Worm (Caenorhabditis elegans) whole organism, midembryonic: ENCODE measurements around the gene mes-6.

Source experiments
- T22C8.4 ChIP-seq: fragments of 200-800 bp; sonication (Bioruptor generic); IDR thresholded peaks from 2 replicates; pipeline ENCODE4 v1.3.6; 2022; ENCODE audit warnings: missing genetic modification characterization, missing compliant biosample characterization
- cog-1 ChIP-seq: sonication (generic microtip); optimal IDR thresholded peaks from 2 replicates; lab custom pipeline; 2016; ENCODE audit warnings: missing genetic modification characterization, missing compliant biosample characterization
- flt-1 ChIP-seq: fragments of 200-800 bp; sonication (Bioruptor generic); IDR thresholded peaks from 2 replicates; pipeline ENCODE4 v1.3.6; 2022; ENCODE audit warnings: missing genetic modification characterization, missing compliant biosample characterization
- klf-2 ChIP-seq: fragments of 200-800 bp; sonication (Bioruptor generic); conservative IDR thresholded peaks from 2 replicates; pipeline ENCODE4 v1.3.6; 2022; ENCODE audit warnings: missing genetic modification reagents, missing genetic modification characterization, missing compliant biosample characterization
- med-1 ChIP-seq: sonication (generic microtip); optimal IDR thresholded peaks from 2 replicates; lab custom pipeline; 2017; ENCODE audit warnings: missing genetic modification characterization, mild to moderate bottlenecking, missing compliant biosample characterization, antibody characterized with exemption, missing genetic modification reagents; ENCODE audit not compliant: insufficient read depth
- tab-1 ChIP-seq: fragments of 200-800 bp; sonication (Bioruptor generic); IDR thresholded peaks from 2 replicates; pipeline ENCODE4 v1.3.6; 2022; ENCODE audit warnings: missing genetic modification characterization, missing compliant biosample characterization
- ztf-23 ChIP-seq: fragments of 200-800 bp; sonication (Bioruptor generic); IDR thresholded peaks from 2 replicates; pipeline ENCODE4 v1.3.6; 2022; ENCODE audit warnings: missing genetic modification reagents, missing genetic modification characterization, missing compliant biosample characterization
- ztf-29 ChIP-seq: fragments of 200-800 bp; sonication (Bioruptor generic); IDR thresholded peaks from 2 replicates; pipeline ENCODE4 v1.3.6; 2022; ENCODE audit warnings: missing genetic modification reagents, missing genetic modification characterization, missing compliant biosample characterization

ce11 chrIV:8527598-8528012, 16.5 kb downstream of the mes-6 start:
- TF ChIP-seq cog-1 (no peak), flt-1 (no peak), T22C8.4 (GFP tag; lab: Robert Waterston, UW) (no peak), ztf-23 (no peak), tab-1 (GFP tag; lab: Robert Waterston, UW) (no peak), klf-2 (no peak), med-1 (GFP tag; lab: Kevin White, UChicago) (no peak), ztf-29 (GFP tag; lab: Robert Waterston, UW) (no peak)
